Worm (Caenorhabditis elegans) whole organism, early embryonic: ENCODE results near the gene C50E3.5.

Source experiments
- B0310.2 ChIP-seq: sonication (generic microtip); optimal IDR thresholded peaks from 2 replicates; lab custom pipeline; 2016; ENCODE audit warnings: mild to moderate bottlenecking, missing genetic modification characterization, missing compliant biosample characterization
- F13C5.2 ChIP-seq: sonication (generic microtip); optimal IDR thresholded peaks from 2 replicates; lab custom pipeline; 2017; ENCODE audit warnings: mild to moderate bottlenecking, missing genetic modification characterization, inconsistent platforms, missing compliant biosample characterization
- aly-1 ChIP-seq: sonication (generic microtip); optimal IDR thresholded peaks from 2 replicates; lab custom pipeline; 2016; ENCODE audit warnings: missing genetic modification characterization, missing compliant biosample characterization
- ama-1 ChIP-seq: fragments of 150-350 bp; optimal IDR thresholded peaks from 2 replicates; lab custom pipeline; 2014
- ceh-13 ChIP-seq: fragments of 200-800 bp; sonication (Bioruptor generic); optimal IDR thresholded peaks from 2 replicates; lab custom pipeline; 2018; ENCODE audit warnings: mild to moderate bottlenecking, missing genetic modification characterization, missing compliant biosample characterization
- ceh-36 ChIP-seq: sonication (generic microtip); optimal IDR thresholded peaks from 2 replicates; lab custom pipeline; 2016; ENCODE audit warnings: missing genetic modification characterization, inconsistent platforms, missing compliant biosample characterization
- ets-7 ChIP-seq: sonication (generic microtip); optimal IDR thresholded peaks from 2 replicates; lab custom pipeline; 2016; ENCODE audit warnings: missing genotype, missing genetic modification characterization, missing compliant biosample characterization
- flt-1 ChIP-seq: fragments of 200-800 bp; sonication (Bioruptor generic); IDR thresholded peaks from 2 replicates; pipeline ENCODE4 v1.3.6; 2022; ENCODE audit warnings: missing genetic modification characterization, missing compliant biosample characterization
- hmbx-1 ChIP-seq: sonication (generic microtip); optimal IDR thresholded peaks from 2 replicates; lab custom pipeline; 2016; ENCODE audit warnings: mild to moderate bottlenecking, missing genetic modification characterization, missing compliant biosample characterization
- hmg-4 ChIP-seq: fragments of 200-800 bp; sonication (Bioruptor generic); optimal IDR thresholded peaks from 2 replicates; lab custom pipeline; 2018; ENCODE audit warnings: mild to moderate bottlenecking, missing genetic modification characterization, missing compliant biosample characterization
- hnd-1 ChIP-seq: sonication (generic microtip); optimal IDR thresholded peaks from 2 replicates; lab custom pipeline; 2016; ENCODE audit warnings: missing genetic modification characterization, missing compliant biosample characterization
- pes-1 ChIP-seq: fragments of 200-800 bp; sonication (Bioruptor generic); IDR thresholded peaks from 2 replicates; pipeline ENCODE4 v1.3.6; 2022; ENCODE audit warnings: missing genetic modification reagents, missing genetic modification characterization, missing compliant biosample characterization
- scrt-1 ChIP-seq: fragments of 200-800 bp; sonication (Bioruptor generic); IDR thresholded peaks from 2 replicates; pipeline ENCODE4 v1.3.6; 2022; ENCODE audit warnings: missing genetic modification characterization, missing compliant biosample characterization
- sea-1 ChIP-seq: fragments of 200-800 bp; sonication (Bioruptor generic); conservative IDR thresholded peaks from 2 replicates; pipeline ENCODE4 v1.3.6; 2022; ENCODE audit warnings: missing genetic modification characterization, missing compliant biosample characterization
- tbx-11 ChIP-seq: fragments of 200-800 bp; sonication (Bioruptor generic); IDR thresholded peaks from 2 replicates; pipeline ENCODE4 v1.3.6; 2022; ENCODE audit warnings: missing genetic modification characterization, missing compliant biosample characterization
- tra-4 ChIP-seq: sonication (generic microtip); optimal IDR thresholded peaks from 2 replicates; lab custom pipeline; 2017; ENCODE audit warnings: missing genetic modification characterization, missing compliant biosample characterization

The C50E3.5 gene

DNA sequence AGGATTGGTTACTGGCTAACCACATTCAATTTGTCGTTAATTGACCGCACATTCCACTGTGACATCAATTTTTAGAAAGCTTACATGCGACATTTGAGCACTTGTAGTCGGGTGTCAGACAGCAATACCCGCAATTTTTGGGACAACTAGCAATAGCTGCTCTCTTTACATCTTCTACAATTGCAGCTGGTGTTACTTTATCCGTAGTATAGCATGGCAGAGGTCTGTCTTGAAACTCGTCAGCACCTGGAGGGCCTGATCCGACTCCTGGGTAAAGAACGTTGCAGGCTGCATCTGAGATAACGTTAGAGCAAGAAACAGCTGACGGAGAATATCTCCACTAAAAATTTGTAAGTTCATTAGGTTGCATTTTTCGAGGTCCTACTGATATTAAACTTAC is 51.6 kb downstream of the C50E3.5 start:
- no peak for TF ChIP-seq ets-7 (tag; lab: Kevin White, UChicago)
- no peak for TF ChIP-seq tra-4
- TF ChIP-seq sea-1: no peak
- TF ChIP-seq scrt-1 (GFP tag; lab: Robert Waterston, UW): no peak
- no peak for TF ChIP-seq ama-1 (lab: Kevin White, UChicago)
- no peak for TF ChIP-seq hmg-4 (GFP tag; lab: Kevin White, UChicago)
- no peak for TF ChIP-seq ceh-13 (GFP tag; lab: Kevin White, UChicago)
- no peak for TF ChIP-seq hnd-1
- no peak for TF ChIP-seq ceh-36
- TF ChIP-seq tbx-11 (GFP tag; lab: Robert Waterston, UW): no peak

DNA sequence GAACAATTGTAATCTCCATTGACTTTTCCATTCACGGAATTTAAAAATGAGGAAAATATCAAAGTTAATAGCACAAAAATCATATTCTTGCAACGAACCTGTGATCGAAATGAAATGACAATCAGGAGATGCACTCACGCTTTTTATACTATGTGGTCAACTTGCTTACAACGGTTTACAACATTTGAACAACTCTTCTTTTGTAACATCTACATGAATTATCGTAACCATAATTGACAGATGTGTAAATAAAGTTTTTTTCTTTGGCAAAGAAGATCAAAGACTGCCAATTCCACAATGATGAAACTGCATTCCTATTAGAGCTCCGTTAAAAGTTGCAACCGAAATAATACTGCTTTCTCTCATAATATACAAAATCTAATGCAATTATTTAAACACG is 52.0 kb downstream of the C50E3.5 start, which contains the start of gene F07C4.10:
Gene F07C4.10 (minus strand): TSS at position 101 of the 400 bp plus-strand sequence.
- TF ChIP-seq ets-7 (tag; lab: Kevin White, UChicago) (no peak), hnd-1 (no peak), B0310.2 (tag; lab: Kevin White, UChicago) (no peak), tbx-11 (GFP tag; lab: Robert Waterston, UW) (no peak), F13C5.2 (tag; lab: Kevin White, UChicago) (no peak), hmbx-1 (tag; lab: Kevin White, UChicago) (no peak), tra-4 (no peak), ceh-13 (GFP tag; lab: Kevin White, UChicago) (no peak), flt-1 (GFP tag; lab: Robert Waterston, UW) (no peak), pes-1 (GFP tag; lab: Robert Waterston, UW) (no peak), hmg-4 (GFP tag; lab: Kevin White, UChicago) (no peak), scrt-1 (GFP tag; lab: Robert Waterston, UW) (no peak), ama-1 (lab: Kevin White, UChicago) (no peak)

DNA sequence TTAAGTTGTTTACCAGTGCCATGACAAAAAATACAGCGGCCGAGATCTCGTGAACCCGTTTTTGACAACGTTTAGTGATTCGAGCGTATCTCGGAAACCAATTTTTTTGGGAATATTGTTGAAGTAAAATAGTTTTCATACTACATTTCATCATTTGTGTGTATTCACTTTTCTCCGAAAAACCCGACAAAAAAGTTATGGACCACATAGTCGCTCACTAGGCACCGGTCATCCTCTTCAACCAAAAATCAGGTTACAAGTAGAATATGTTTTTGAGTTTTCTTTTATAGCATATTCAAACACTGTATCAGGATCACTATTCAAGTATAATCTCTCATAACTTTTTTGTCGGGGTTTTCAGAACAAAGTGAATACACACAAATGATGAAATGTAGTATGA is 53.9 kb downstream of the C50E3.5 start:
- no peak for TF ChIP-seq ceh-36
- TF ChIP-seq aly-1: no peak
- TF ChIP-seq hmg-4 (GFP tag; lab: Kevin White, UChicago): no peak
- TF ChIP-seq ama-1 (lab: Kevin White, UChicago): no peak
- no peak for TF ChIP-seq sea-1
- no peak for TF ChIP-seq F13C5.2 (tag; lab: Kevin White, UChicago)

DNA sequence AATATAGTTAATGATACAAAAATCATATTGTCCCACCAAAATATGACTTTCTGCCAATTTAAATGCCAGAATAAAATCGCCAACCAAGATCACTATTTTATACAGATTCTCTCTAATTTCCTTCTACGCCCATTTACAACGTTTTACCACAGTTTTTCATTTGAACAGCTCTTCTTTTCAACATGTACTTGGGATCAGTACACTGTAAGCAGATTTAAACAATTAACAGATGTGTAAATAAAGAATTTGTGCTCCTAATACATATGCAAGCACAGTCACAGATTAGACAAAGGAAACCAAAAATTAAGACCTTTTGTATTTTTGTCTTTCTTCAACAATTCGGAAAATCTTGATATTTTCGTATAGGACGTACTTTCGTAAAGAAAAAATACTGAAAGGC is 55.6 kb downstream of the C50E3.5 start, which contains the start of gene F07C4.11:
Gene F07C4.11 (minus strand): TSS at position 101 of the 400 bp plus-strand sequence.
- no peak for TF ChIP-seq B0310.2 (tag; lab: Kevin White, UChicago)
